Worm (Caenorhabditis elegans): Measurements from ENCODE around the gene fmil-1.

The fmil-1 gene

DNA sequence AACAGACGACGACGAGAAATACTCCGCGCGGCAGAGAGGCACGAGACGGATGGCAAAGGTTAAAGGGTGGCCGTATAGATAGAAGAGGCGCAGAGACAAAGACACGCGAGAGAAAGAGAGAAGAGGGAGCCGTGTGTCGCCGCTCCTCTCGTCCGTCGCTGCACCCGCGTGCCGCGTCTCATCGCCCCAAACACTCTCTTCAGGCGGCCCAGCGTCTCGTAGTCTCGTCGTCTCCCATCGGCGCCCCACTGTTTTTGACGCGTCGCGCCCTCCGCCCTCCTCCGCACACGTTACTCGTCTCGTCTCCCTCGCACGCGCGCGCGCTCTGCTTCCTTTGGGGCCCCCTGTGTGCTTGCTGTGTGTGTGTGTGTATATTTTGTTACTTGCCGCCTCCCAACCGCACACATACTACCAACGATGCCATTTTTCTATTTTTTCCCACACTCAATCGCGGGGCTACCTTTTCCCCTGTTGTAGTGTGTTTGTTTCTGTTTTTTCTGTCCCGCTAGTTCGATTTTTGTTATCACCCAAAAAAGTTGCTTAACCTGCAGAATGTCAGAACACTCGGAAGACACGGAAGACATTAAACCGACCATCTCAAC is 31.9 kb downstream of the fmil-1 start, which contains the start of gene madf-9 (continued):
- TF ChIP-seq sup-37 (GFP tag; optimal IDR thresholded peaks at IDR 0.05), result peak; percentile 13
- TF ChIP-seq pag-3 (tag; optimal IDR thresholded peaks at IDR 0.05; ENCODE audit: borderline replicate concordance, insufficient read depth), result no peak
- TF ChIP-seq isw-1 (GFP tag; IDR thresholded peaks at IDR 0.05), result peak; percentile 26; the same call in 1 of the 2 replicates
- TF ChIP-seq tbx-2 (tag; optimal IDR thresholded peaks at IDR 0.05), result peak; percentile 77
- TF ChIP-seq nhr-85 (tag), result peak; percentile 82
- peak; percentile 40 for TF ChIP-seq fkh-8 (tag; optimal IDR thresholded peaks at IDR 0.05)
- peak; percentile 55 to 74 for TF ChIP-seq efl-1 (optimal IDR thresholded peaks at IDR 0.05)
- peak; percentile 21 to 44 for TF ChIP-seq efl-1 (GFP tag; optimal IDR thresholded peaks at IDR 0.05 in 1 of 2)
- peak; percentile 7 to 45 for TF ChIP-seq lin-35 (GFP tag; optimal IDR thresholded peaks at IDR 0.05)
- peak; percentile 56 for TF ChIP-seq rnt-1 (tag; optimal IDR thresholded peaks at IDR 0.05)
- TF ChIP-seq hlh-17 (GFP tag; optimal IDR thresholded peaks at IDR 0.05; ENCODE audit: borderline replicate concordance), result no peak
- peak; percentile 4 to 35 (median 22) for TF ChIP-seq ceh-82 (tag; optimal IDR thresholded peaks at IDR 0.05)

DNA sequence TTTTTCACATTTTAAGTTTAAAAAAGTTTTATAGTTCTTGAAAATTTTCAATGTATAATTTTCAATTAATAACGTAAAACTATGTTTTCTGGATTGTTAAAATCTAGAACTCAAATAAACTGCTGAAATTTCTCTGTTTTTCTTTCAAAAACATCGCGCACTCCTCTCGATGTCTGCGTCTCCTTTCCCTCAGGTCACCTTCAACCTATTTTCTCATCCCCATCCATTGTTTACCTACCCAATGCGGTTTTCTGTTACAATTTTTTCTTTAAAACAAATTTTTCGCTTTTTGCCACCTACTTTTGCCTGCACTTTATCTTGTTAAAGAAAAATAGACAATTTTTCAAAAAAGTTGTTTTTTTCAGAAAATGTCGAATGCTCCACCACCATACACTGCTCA is 35.2 kb downstream of the fmil-1 start, which contains the start of gene ZC416.2:
Gene ZC416.2, plus strand, starts transcription at position 366 of the 400 bp plus-strand sequence.
- peak; percentile 13 for TF ChIP-seq skn-1 (tag; optimal IDR thresholded peaks at IDR 0.05)
- TF ChIP-seq pax-3 (tag; optimal IDR thresholded peaks at IDR 0.05), result no peak
- TF ChIP-seq pag-3 (tag; optimal IDR thresholded peaks at IDR 0.05; ENCODE audit: borderline replicate concordance, insufficient read depth), result peak; percentile 23
- TF ChIP-seq egl-13 (tag; optimal IDR thresholded peaks at IDR 0.05), result no peak
- no peak for TF ChIP-seq efl-1 (optimal IDR thresholded peaks at IDR 0.05)
- peak in 1 of 2 experiments; percentile 24 for TF ChIP-seq efl-1 (GFP tag; optimal IDR thresholded peaks at IDR 0.05 in 1 of 2)
- no peak for TF ChIP-seq lin-39 (tag; optimal IDR thresholded peaks at IDR 0.05)
- TF ChIP-seq blmp-1 (tag; optimal IDR thresholded peaks at IDR 0.05), result peak; percentile 30

DNA sequence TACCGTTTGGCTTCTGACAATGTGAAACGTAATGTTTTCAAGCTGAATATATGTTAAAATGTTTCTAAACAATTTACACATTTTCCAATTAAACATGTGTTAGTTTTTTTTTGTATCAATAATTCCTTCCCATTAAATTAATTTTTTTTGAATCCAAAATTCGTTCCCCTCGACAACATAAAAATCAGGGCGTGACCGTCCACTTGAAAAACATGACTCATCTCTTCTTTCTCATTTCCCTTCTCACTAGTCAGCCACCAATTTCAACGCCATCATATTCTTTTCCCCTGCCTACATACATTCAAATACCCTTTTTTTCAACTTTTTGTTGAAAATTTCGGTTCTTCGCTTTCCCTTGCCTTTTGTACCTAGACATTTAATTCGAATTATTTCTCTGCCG is 36.0 kb downstream of the fmil-1 start:
- TF ChIP-seq nhr-90 (tag; optimal IDR thresholded peaks at IDR 0.05; ENCODE audit: poor library complexity) (no peak), pqm-1 (tag; optimal IDR thresholded peaks at IDR 0.05) (no peak), mab-9 (GFP tag; IDR thresholded peaks at IDR 0.05) (no peak), dsc-1 (tag; optimal IDR thresholded peaks at IDR 0.05) (no peak), nhr-84 (tag; optimal IDR thresholded peaks at IDR 0.05) (no peak), grh-1 (GFP tag; IDR thresholded peaks at IDR 0.05) (no peak), lin-15B (tag; optimal IDR thresholded peaks at IDR 0.05) (no peak), sox-4 (tag; optimal IDR thresholded peaks at IDR 0.05) (no peak), nhr-76 (tag; optimal IDR thresholded peaks at IDR 0.05) (no peak), tlp-1 (tag; optimal IDR thresholded peaks at IDR 0.05) (no peak), unc-130 (tag; optimal IDR thresholded peaks at IDR 0.05) (no peak), nhr-47 (tag; optimal IDR thresholded peaks at IDR 0.05) (no peak), ceh-90 (tag; optimal IDR thresholded peaks at IDR 0.05) (no peak), elt-2 (tag; optimal IDR thresholded peaks at IDR 0.05) (no peak), ets-5 (GFP tag; IDR thresholded peaks at IDR 0.05) (no peak)

DNA sequence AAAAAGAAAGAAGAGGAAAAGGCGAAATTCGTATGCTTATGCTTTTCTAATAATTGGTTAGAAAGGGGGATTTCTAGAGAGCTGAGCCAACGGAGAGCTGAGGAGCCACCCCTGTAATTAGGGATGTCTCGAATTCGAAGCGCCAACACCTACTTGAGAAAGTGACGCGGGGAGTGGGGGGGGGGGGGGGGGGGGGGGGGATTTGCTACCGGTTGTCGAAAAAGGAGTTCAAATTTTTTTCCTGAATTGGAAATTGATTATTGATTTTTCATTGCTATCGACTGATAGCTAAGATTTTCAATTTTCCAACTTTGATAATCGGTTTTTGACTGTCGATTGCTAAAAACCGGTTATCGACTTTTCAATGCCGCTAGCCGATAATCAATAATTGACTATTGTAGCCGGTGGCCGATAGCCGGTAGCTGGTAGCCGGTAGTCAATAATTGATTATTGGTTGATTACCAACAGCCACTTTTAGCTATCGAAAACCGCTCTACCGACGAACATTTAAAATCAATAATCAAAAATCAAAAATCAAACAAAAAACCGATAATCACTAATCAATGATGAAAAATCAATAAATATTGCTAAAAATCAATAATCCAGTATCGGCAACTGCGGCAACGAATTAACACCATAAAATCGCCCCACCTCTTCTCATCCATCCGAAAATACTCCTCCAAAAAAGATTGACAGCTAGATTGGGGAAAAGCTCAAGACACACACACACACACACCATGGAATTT is 39.4 kb downstream of the fmil-1 start:
- TF ChIP-seq dpl-1 (GFP tag; optimal IDR thresholded peaks at IDR 0.05) (no peak), efl-1 (optimal IDR thresholded peaks at IDR 0.05) (no peak), efl-1 (GFP tag; optimal IDR thresholded peaks at IDR 0.05 in 1 of 2) (peak in 1 of 2 experiments; percentile 35)

Measured in whole organism, L1 larva.